Worm (Caenorhabditis elegans): ENCODE measurements around the gene srsx-3.

srsx-3 gene

ce11 chrV:7928660-7929059, 8.4 kb downstream of the srsx-3 start, which contains the start of gene srsx-5:
TSS of gene srsx-5 (plus strand) at chrV:7928960.
- TF ChIP-seq nhr-12 (tag; optimal IDR thresholded peaks at IDR 0.05) (no peak), dsc-1 (tag; optimal IDR thresholded peaks at IDR 0.05) (peak; percentile 68)

- TF ChIP-seq hpl-2 (GFP tag; optimal IDR thresholded peaks at IDR 0.05) (no peak), Y116A8C.19 (tag; optimal IDR thresholded peaks at IDR 0.05; ENCODE audit: borderline replicate concordance) (no peak), aha-1 (tag; optimal IDR thresholded peaks at IDR 0.05) (no peak), nhr-84 (tag; optimal IDR thresholded peaks at IDR 0.05) (no peak), nhr-237 (tag; optimal IDR thresholded peaks at IDR 0.05) (no peak), elt-2 (tag; optimal IDR thresholded peaks at IDR 0.05) (no peak), pqm-1 (tag; optimal IDR thresholded peaks at IDR 0.05) (no peak), lin-14 (GFP tag; optimal IDR thresholded peaks at IDR 0.05) (no peak), grh-1 (GFP tag; IDR thresholded peaks at IDR 0.05) (no peak), nhr-47 (tag; optimal IDR thresholded peaks at IDR 0.05) (no peak), nhr-12 (tag; optimal IDR thresholded peaks at IDR 0.05) (no peak), sup-37 (GFP tag; optimal IDR thresholded peaks at IDR 0.05) (no peak), lin-39 (tag; optimal IDR thresholded peaks at IDR 0.05) (no peak), unc-62 (GFP tag; optimal IDR thresholded peaks at IDR 0.05) (no peak), fkh-4 (tag; optimal IDR thresholded peaks at IDR 0.05; ENCODE audit: borderline replicate concordance) (no peak)
Measured at ce11 chrV:7926784-7927183, 10.3 kb downstream of the srsx-3 start, which contains the start of gene srsx-6. TSS of gene srsx-6 (plus strand) at chrV:7927084.

ce11 chrV:7925483-7925882, 11.6 kb downstream of the srsx-3 start, which contains the start of gene srsx-7:
TSS of gene srsx-7 (plus strand) at chrV:7925783.
- TF ChIP-seq sox-4 (tag; optimal IDR thresholded peaks at IDR 0.05) (no peak), fos-1 (tag; optimal IDR thresholded peaks at IDR 0.05) (no peak), nhr-77 (tag; optimal IDR thresholded peaks at IDR 0.05) (no peak), Y116A8C.19 (tag; optimal IDR thresholded peaks at IDR 0.05; ENCODE audit: borderline replicate concordance) (no peak), nhr-11 (tag; optimal IDR thresholded peaks at IDR 0.05) (no peak), nhr-20 (tag; optimal IDR thresholded peaks at IDR 0.05) (no peak), unc-30 (tag; optimal IDR thresholded peaks at IDR 0.05) (no peak), ces-1 (GFP tag; optimal IDR thresholded peaks at IDR 0.05) (no peak), pqm-1 (tag; optimal IDR thresholded peaks at IDR 0.05) (no peak), ceh-63 (GFP tag; optimal IDR thresholded peaks at IDR 0.05) (no peak), ama-1 (optimal IDR thresholded peaks at IDR 0.05) (no peak), lin-35 (GFP tag; optimal IDR thresholded peaks at IDR 0.05) (no peak), nhr-12 (tag; optimal IDR thresholded peaks at IDR 0.05) (no peak), blmp-1 (tag; optimal IDR thresholded peaks at IDR 0.05) (no peak), tlp-1 (tag; optimal IDR thresholded peaks at IDR 0.05) (no peak), ets-5 (GFP tag; IDR thresholded peaks at IDR 0.05) (no peak)

- TF ChIP-seq fkh-10 (GFP tag; optimal IDR thresholded peaks at IDR 0.05), result no peak
- no peak for TF ChIP-seq nhr-47 (tag; optimal IDR thresholded peaks at IDR 0.05)
- TF ChIP-seq rnt-1 (tag; optimal IDR thresholded peaks at IDR 0.05), result no peak
- no peak for TF ChIP-seq ceh-90 (tag; optimal IDR thresholded peaks at IDR 0.05)
- no peak for TF ChIP-seq ceh-82 (tag; optimal IDR thresholded peaks at IDR 0.05)
- no peak for TF ChIP-seq skn-1 (tag; optimal IDR thresholded peaks at IDR 0.05)
- no peak for TF ChIP-seq ztf-11 (tag; optimal IDR thresholded peaks at IDR 0.05)
- no peak for TF ChIP-seq sptf-1 (tag; optimal IDR thresholded peaks at IDR 0.05)
- TF ChIP-seq jun-1 (tag; optimal IDR thresholded peaks at IDR 0.05), result no peak
- TF ChIP-seq lin-39 (tag; optimal IDR thresholded peaks at IDR 0.05), result no peak
- TF ChIP-seq zip-4 (GFP tag; optimal IDR thresholded peaks at IDR 0.05), result no peak
- no peak for TF ChIP-seq xbp-1 (tag; optimal IDR thresholded peaks at IDR 0.05)
- no peak for TF ChIP-seq pag-3 (tag; optimal IDR thresholded peaks at IDR 0.05; ENCODE audit: borderline replicate concordance, insufficient read depth)
- TF ChIP-seq ztf-4 (tag; optimal IDR thresholded peaks at IDR 0.05), result no peak
- no peak for TF ChIP-seq C16A3.4 (tag; optimal IDR thresholded peaks at IDR 0.05)
- TF ChIP-seq hpl-2 (GFP tag; optimal IDR thresholded peaks at IDR 0.05), result no peak
- TF ChIP-seq sup-37 (GFP tag; optimal IDR thresholded peaks at IDR 0.05), result no peak
Measured at ce11 chrV:7908431-7908830, 28.6 kb downstream of the srsx-3 start.
